Worm (Caenorhabditis elegans) whole organism, early embryonic: ENCODE measurements around the gene F46H5.5.

Experiments
- B0310.2 ChIP-seq: sonication (generic microtip); optimal IDR thresholded peaks from 2 replicates; lab custom pipeline; 2016; ENCODE audit warnings: mild to moderate bottlenecking, missing genetic modification characterization, missing compliant biosample characterization
- aly-1 ChIP-seq: sonication (generic microtip); optimal IDR thresholded peaks from 2 replicates; lab custom pipeline; 2016; ENCODE audit warnings: missing genetic modification characterization, missing compliant biosample characterization
- ama-1 ChIP-seq: fragments of 150-350 bp; optimal IDR thresholded peaks from 2 replicates; lab custom pipeline; 2014
- ceh-36 ChIP-seq: sonication (generic microtip); optimal IDR thresholded peaks from 2 replicates; lab custom pipeline; 2016; ENCODE audit warnings: missing genetic modification characterization, inconsistent platforms, missing compliant biosample characterization
- ets-7 ChIP-seq: sonication (generic microtip); optimal IDR thresholded peaks from 2 replicates; lab custom pipeline; 2016; ENCODE audit warnings: missing genotype, missing genetic modification characterization, missing compliant biosample characterization
- flt-1 ChIP-seq: fragments of 200-800 bp; sonication (Bioruptor generic); IDR thresholded peaks from 2 replicates; pipeline ENCODE4 v1.3.6; 2022; ENCODE audit warnings: missing genetic modification characterization, missing compliant biosample characterization
- hmbx-1 ChIP-seq: sonication (generic microtip); optimal IDR thresholded peaks from 2 replicates; lab custom pipeline; 2016; ENCODE audit warnings: mild to moderate bottlenecking, missing genetic modification characterization, missing compliant biosample characterization
- hnd-1 ChIP-seq: sonication (generic microtip); optimal IDR thresholded peaks from 2 replicates; lab custom pipeline; 2016; ENCODE audit warnings: missing genetic modification characterization, missing compliant biosample characterization
- pes-1 ChIP-seq: fragments of 200-800 bp; sonication (Bioruptor generic); IDR thresholded peaks from 2 replicates; pipeline ENCODE4 v1.3.6; 2022; ENCODE audit warnings: missing genetic modification reagents, missing genetic modification characterization, missing compliant biosample characterization
- scrt-1 ChIP-seq: fragments of 200-800 bp; sonication (Bioruptor generic); IDR thresholded peaks from 2 replicates; pipeline ENCODE4 v1.3.6; 2022; ENCODE audit warnings: missing genetic modification characterization, missing compliant biosample characterization
- sea-1 ChIP-seq: fragments of 200-800 bp; sonication (Bioruptor generic); conservative IDR thresholded peaks from 2 replicates; pipeline ENCODE4 v1.3.6; 2022; ENCODE audit warnings: missing genetic modification characterization, missing compliant biosample characterization
- tbx-11 ChIP-seq: fragments of 200-800 bp; sonication (Bioruptor generic); IDR thresholded peaks from 2 replicates; pipeline ENCODE4 v1.3.6; 2022; ENCODE audit warnings: missing genetic modification characterization, missing compliant biosample characterization
- tbx-37 ChIP-seq: fragments of 200-800 bp; sonication (Bioruptor generic); conservative IDR thresholded peaks from 2 replicates; pipeline ENCODE4 v1.3.6; 2022; ENCODE audit warnings: missing genetic modification reagents, missing genetic modification characterization, missing compliant biosample characterization
- tra-4 ChIP-seq: sonication (generic microtip); optimal IDR thresholded peaks from 2 replicates; lab custom pipeline; 2017; ENCODE audit warnings: missing genetic modification characterization, missing compliant biosample characterization

ce11 chrX:7283136-7283535 lies 26.3 kb upstream of the F46H5.5 start:
- TF ChIP-seq tbx-37 (GFP tag; lab: Robert Waterston, UW): no peak
- TF ChIP-seq ama-1 (lab: Kevin White, UChicago): no peak
- TF ChIP-seq tbx-11: no peak
- TF ChIP-seq sea-1 (GFP tag; lab: Robert Waterston, UW): no peak
- no peak for TF ChIP-seq B0310.2 (tag; lab: Kevin White, UChicago)
- no peak for TF ChIP-seq flt-1
- TF ChIP-seq aly-1 (tag; lab: Kevin White, UChicago): no peak
- no peak for TF ChIP-seq hnd-1 (tag; lab: Kevin White, UChicago)
- TF ChIP-seq ets-7 (tag; lab: Kevin White, UChicago): no peak
- no peak for TF ChIP-seq tra-4 (tag; lab: Kevin White, UChicago)
- TF ChIP-seq ceh-36 (tag; lab: Kevin White, UChicago): no peak
- TF ChIP-seq scrt-1 (GFP tag; lab: Robert Waterston, UW): no peak
- no peak for TF ChIP-seq hmbx-1
- no peak for TF ChIP-seq pes-1 (GFP tag; lab: Robert Waterston, UW)
